Fruit fly (Drosophila melanogaster) whole organism, embryonic: ENCODE results near the gene CG6693.

Experiments used
- Atf-2 ChIP-seq: fragments of 200-800 bp; sonication (Bioruptor generic); optimal IDR thresholded peaks from 2 replicates; lab custom pipeline; 2016; ENCODE audit warnings: missing biosample characterization, missing genetic modification characterization
- Awh ChIP-seq: fragments of 200-800 bp; sonication (Bioruptor generic); IDR thresholded peaks from 2 replicates; pipeline ENCODE4, ENCODE4 v1.3.6; 2022; ENCODE audit warnings: missing biosample characterization, missing genetic modification characterization
- CG10274 ChIP-seq: fragments of 200-800 bp; sonication (Bioruptor generic); optimal IDR thresholded peaks from 3 replicates; lab custom pipeline; 2017; ENCODE audit warnings: missing biosample characterization, mild to moderate bottlenecking, missing genetic modification characterization
- CG10462 ChIP-seq: fragments of 200-800 bp; sonication (Bioruptor generic); optimal IDR thresholded peaks from 2 replicates; lab custom pipeline; 2016; ENCODE audit warnings: missing biosample characterization, missing genetic modification characterization
- CG11456 ChIP-seq: fragments of 200-800 bp; sonication (Bioruptor generic); IDR thresholded peaks from 3 replicates; pipeline ENCODE4 v1.3.6; 2022; ENCODE audit warnings: missing biosample characterization, missing genetic modification characterization
- CG11696 ChIP-seq: fragments of 200-800 bp; sonication (Bioruptor generic); IDR thresholded peaks from 2 replicates; pipeline ENCODE4 v1.3.6; 2022; ENCODE audit warnings: missing biosample characterization, missing genetic modification characterization
- CG13775 ChIP-seq: fragments of 200-800 bp; sonication (Bioruptor generic); optimal IDR thresholded peaks from 3 replicates; lab custom pipeline; 2017; ENCODE audit warnings: missing biosample characterization, mild to moderate bottlenecking, missing genetic modification characterization
- CG14050 ChIP-seq: fragments of 200-800 bp; sonication (Bioruptor generic); IDR thresholded peaks from 3 replicates; pipeline ENCODE4 v1.3.6; 2022; ENCODE audit warnings: missing biosample characterization, missing genetic modification characterization
- CG15269 ChIP-seq: fragments of 200-800 bp; sonication (Bioruptor generic); optimal IDR thresholded peaks from 2 replicates; lab custom pipeline; 2018; ENCODE audit warnings: missing biosample characterization, mild to moderate bottlenecking, missing genetic modification characterization, moderate library complexity
- CG15514 ChIP-seq: fragments of 200-800 bp; sonication (Bioruptor generic); optimal IDR thresholded peaks from 3 replicates; lab custom pipeline; 2017; ENCODE audit warnings: missing biosample characterization, missing genetic modification characterization, mild to moderate bottlenecking, moderate library complexity, missing genetic modification reagents
- CG17359 ChIP-seq: fragments of 200-800 bp; sonication (Bioruptor generic); optimal IDR thresholded peaks from 3 replicates; lab custom pipeline; 2018; ENCODE audit warnings: missing biosample characterization, mild to moderate bottlenecking, missing genetic modification characterization, moderate library complexity
- CG17802 ChIP-seq: fragments of 200-800 bp; sonication (Bioruptor generic); optimal IDR thresholded peaks from 2 replicates; lab custom pipeline; 2018; ENCODE audit warnings: missing biosample characterization, mild to moderate bottlenecking, missing genetic modification characterization, moderate library complexity
- CG18476 ChIP-seq: fragments of 200-800 bp; sonication (Bioruptor generic); optimal IDR thresholded peaks from 2 replicates; lab custom pipeline; 2016; ENCODE audit warnings: missing biosample characterization, mild to moderate bottlenecking, missing genetic modification characterization
- CG18599 ChIP-seq: fragments of 200-800 bp; sonication (Bioruptor generic); optimal IDR thresholded peaks from 3 replicates; lab custom pipeline; 2017; ENCODE audit warnings: missing biosample characterization, missing genetic modification characterization, mild to moderate bottlenecking, moderate library complexity, missing genetic modification reagents
- CG2678 ChIP-seq: fragments of 200-800 bp; sonication (Bioruptor generic); optimal IDR thresholded peaks from 3 replicates; lab custom pipeline; 2019; ENCODE audit warnings: missing biosample characterization, mild to moderate bottlenecking, missing genetic modification characterization, moderate library complexity
- CG3065 ChIP-seq: fragments of 200-800 bp; sonication (Bioruptor generic); optimal IDR thresholded peaks from 2 replicates; lab custom pipeline; 2016; ENCODE audit warnings: missing biosample characterization, missing genetic modification characterization
- CG3995 ChIP-seq: fragments of 200-800 bp; sonication (Bioruptor generic); optimal IDR thresholded peaks from 3 replicates; lab custom pipeline; 2016; ENCODE audit warnings: missing biosample characterization, missing genetic modification characterization
- CG4617 ChIP-seq: fragments of 200-800 bp; sonication (Bioruptor generic); optimal IDR thresholded peaks from 3 replicates; lab custom pipeline; 2016; ENCODE audit warnings: missing biosample characterization, missing genetic modification characterization, borderline replicate concordance
- CG9215 ChIP-seq: fragments of 200-800 bp; sonication (Bioruptor generic); IDR thresholded peaks from 2 replicates; pipeline ENCODE4 v1.3.6; 2022; ENCODE audit warnings: missing biosample characterization, missing genetic modification characterization
- Dek ChIP-seq: fragments of 200-800 bp; sonication (Bioruptor generic); optimal IDR thresholded peaks from 3 replicates; lab custom pipeline; 2019; ENCODE audit warnings: missing biosample characterization, mild to moderate bottlenecking, missing genetic modification characterization, moderate library complexity
- Fer1 ChIP-seq: fragments of 200-800 bp; sonication (Bioruptor generic); optimal IDR thresholded peaks from 2 replicates; lab custom pipeline; 2017; ENCODE audit warnings: missing biosample characterization, mild to moderate bottlenecking, missing genetic modification characterization
- Fer3 ChIP-seq: fragments of 200-800 bp; sonication (Bioruptor generic); optimal IDR thresholded peaks from 2 replicates; lab custom pipeline; 2018; ENCODE audit warnings: missing biosample characterization, mild to moderate bottlenecking, missing genetic modification characterization, moderate library complexity
- H15 ChIP-seq: fragments of 200-800 bp; sonication (Bioruptor generic); IDR thresholded peaks from 3 replicates; pipeline ENCODE4 v1.3.6; 2022; ENCODE audit warnings: missing biosample characterization, missing genetic modification characterization
- HLH3B ChIP-seq: fragments of 200-800 bp; sonication (Bioruptor generic); IDR thresholded peaks from 2 replicates; pipeline ENCODE4 v1.3.6; 2022; ENCODE audit warnings: missing biosample characterization, missing genetic modification characterization
- Hr51 ChIP-seq, 2 experiments: fragments of 200-800 bp; sonication (Bioruptor generic); optimal IDR thresholded peaks; 2 replicates in 1 of 2; 3 replicates in 1 of 2; lab custom pipeline; 2016 to 2018; ENCODE audit warnings: missing biosample characterization in 2 of 2, missing genetic modification characterization in 2 of 2, mild to moderate bottlenecking in 1 of 2, moderate library complexity in 1 of 2
- Kr ChIP-seq: fragments of 200-800 bp; sonication (Bioruptor generic); optimal IDR thresholded peaks from 2 replicates; lab custom pipeline; 2017; ENCODE audit warnings: missing biosample characterization, mild to moderate bottlenecking, missing genetic modification characterization
- Lim3 ChIP-seq: fragments of 200-800 bp; sonication (Bioruptor generic); IDR thresholded peaks from 2 replicates; pipeline ENCODE4 v1.3.6; 2022; ENCODE audit warnings: missing biosample characterization, missing genetic modification characterization
- Max ChIP-seq: fragments of 200-800 bp; sonication (Bioruptor generic); optimal IDR thresholded peaks from 2 replicates; lab custom pipeline; 2016; ENCODE audit warnings: missing biosample characterization, mild to moderate bottlenecking, missing genetic modification characterization
- NK7.1 ChIP-seq: fragments of 200-800 bp; sonication (Bioruptor generic); optimal IDR thresholded peaks from 3 replicates; lab custom pipeline; 2016; ENCODE audit warnings: missing biosample characterization, missing genetic modification characterization
- Optix ChIP-seq: fragments of 200-800 bp; sonication (Bioruptor generic); IDR thresholded peaks from 3 replicates; pipeline ENCODE4 v1.3.6; 2022; ENCODE audit warnings: missing biosample characterization, missing genetic modification characterization
- Tbp ChIP-seq: fragments of >200 bp; optimal IDR thresholded peaks from 2 replicates; lab custom pipeline; 2018; ENCODE audit warnings: missing biosample characterization, missing genetic modification characterization
- Trl ChIP-seq, 3 experiments: fragments of >200 bp in 2 of 3; fragments of 200-800 bp in 1 of 3; sonication (Bioruptor generic) in 1 of 3; optimal IDR thresholded peaks; 2 replicates in 1 of 3; 3 replicates in 2 of 3; lab custom pipeline; 2016 to 2017; ENCODE audit warnings: missing biosample characterization in 1 of 3, missing genetic modification characterization in 1 of 3
- ab ChIP-seq: fragments of 200-800 bp; sonication (Bioruptor generic); optimal IDR thresholded peaks from 2 replicates; lab custom pipeline; 2016; ENCODE audit warnings: missing biosample characterization, missing genetic modification characterization
- ato ChIP-seq: fragments of 200-800 bp; sonication (Bioruptor generic); IDR thresholded peaks from 2 replicates; pipeline ENCODE4 v1.3.6; 2022; ENCODE audit warnings: missing biosample characterization, missing genetic modification characterization; ENCODE audit not compliant: partially characterized antibody
- cas ChIP-seq: fragments of 200-800 bp; sonication (Bioruptor generic); IDR thresholded peaks from 2 replicates; pipeline ENCODE4 v1.3.6; 2022; ENCODE audit warnings: missing biosample characterization, missing genetic modification characterization
- emc ChIP-seq: fragments of 200-800 bp; sonication (Bioruptor generic); optimal IDR thresholded peaks from 2 replicates; lab custom pipeline; 2016; ENCODE audit warnings: missing biosample characterization, missing genetic modification characterization
- ewg ChIP-seq: fragments of 200-800 bp; sonication (Bioruptor generic); optimal IDR thresholded peaks from 3 replicates; lab custom pipeline; 2017; ENCODE audit warnings: mild to moderate bottlenecking, missing biosample characterization, missing genetic modification reagents, missing genetic modification characterization
- fd64A ChIP-seq: fragments of 200-800 bp; sonication (Bioruptor generic); optimal IDR thresholded peaks from 3 replicates; lab custom pipeline; 2018; ENCODE audit warnings: missing biosample characterization, mild to moderate bottlenecking, missing genetic modification characterization
- gce ChIP-seq: fragments of 200-800 bp; sonication (Bioruptor generic); IDR thresholded peaks from 3 replicates; pipeline ENCODE4 v1.3.6; 2022; ENCODE audit warnings: missing biosample characterization, missing genetic modification characterization
- lab ChIP-seq: fragments of 200-800 bp; sonication (Bioruptor generic); optimal IDR thresholded peaks from 3 replicates; lab custom pipeline; 2017; ENCODE audit warnings: missing biosample characterization, missing genetic modification characterization, mild to moderate bottlenecking, moderate library complexity, missing genetic modification reagents
- lbe ChIP-seq: fragments of 200-800 bp; sonication (Bioruptor generic); optimal IDR thresholded peaks from 2 replicates; lab custom pipeline; 2016; ENCODE audit warnings: missing biosample characterization, mild to moderate bottlenecking, missing genetic modification characterization
- lov ChIP-seq, 2 experiments: fragments of 200-800 bp in 1 of 2; fragments of >200 bp in 1 of 2; sonication (Bioruptor generic) in 1 of 2; IDR thresholded peaks in 1 of 2; optimal IDR thresholded peaks in 1 of 2; 2 replicates in 1 of 2; 3 replicates in 1 of 2; pipeline versions ENCODE4 v1.3.6 to Lab custom; 2017 to 2022; ENCODE audit warnings: missing biosample characterization in 1 of 2, missing genetic modification characterization in 1 of 2
- pan ChIP-seq, 4 experiments: fragments of >200 bp in 3 of 4; fragments of 200-800 bp in 1 of 4; sonication (Bioruptor generic) in 1 of 4; optimal IDR thresholded peaks in 3 of 4; IDR thresholded peaks in 1 of 4; 2 replicates each; pipeline versions ENCODE4 v1.3.6 to Lab custom; 2017 to 2022; ENCODE audit warnings: missing biosample characterization in 2 of 4, missing genetic modification characterization in 2 of 4, mixed read lengths in 1 of 4
- peb ChIP-seq: fragments of 200-800 bp; sonication (Bioruptor generic); IDR thresholded peaks from 2 replicates; pipeline ENCODE4 v1.3.6; 2022; ENCODE audit warnings: missing biosample characterization, missing genetic modification characterization
- trh ChIP-seq: fragments of 200-800 bp; sonication (Bioruptor generic); optimal IDR thresholded peaks from 2 replicates; lab custom pipeline; 2016; ENCODE audit warnings: missing biosample characterization, missing genetic modification characterization
- vvl ChIP-seq: fragments of 200-800 bp; sonication (Bioruptor generic); IDR thresholded peaks from 2 replicates; pipeline ENCODE4 v1.3.6; 2022; ENCODE audit warnings: missing biosample characterization, missing genetic modification characterization
- zf30C ChIP-seq: fragments of 200-800 bp; sonication (Bioruptor generic); optimal IDR thresholded peaks from 3 replicates; lab custom pipeline; 2018; ENCODE audit warnings: missing biosample characterization, mild to moderate bottlenecking, missing genetic modification characterization

Gene CG6693

dm6 chr3R:11196648-11197388 is 24.6 kb downstream of the CG6693 start:
- no peak for TF ChIP-seq Kr (GFP tag; lab: Kevin White, UChicago)
- TF ChIP-seq CG13775 (GFP tag; lab: Kevin White, UChicago), result peak; percentile 98
- TF ChIP-seq CG3995 (GFP tag; lab: Kevin White, UChicago), result peak; percentile 81
- TF ChIP-seq Hr51 (GFP tag; optimal IDR thresholded peaks at IDR 0.05; lab: Kevin White, UChicago), result peak; percentile 93 to 100
- peak; percentile 97 for TF ChIP-seq ewg (GFP tag; lab: Kevin White, UChicago)
- TF ChIP-seq CG11456 (GFP tag; lab: Robert Waterston, UW), result peak; percentile 98
- TF ChIP-seq ato (GFP tag; lab: Robert Waterston, UW), result no peak
- TF ChIP-seq CG11696, result peak; percentile 86
- TF ChIP-seq lov (optimal IDR thresholded peaks at IDR 0.05; lab: Kevin White, UChicago), result no peak
- TF ChIP-seq lov (GFP tag; IDR thresholded peaks at IDR 0.05; lab: Robert Waterston, UW), result peak; percentile 88; the same call in 2 of the 3 replicates
- TF ChIP-seq CG3065, result peak; percentile 92
- TF ChIP-seq CG9215 (GFP tag; lab: Robert Waterston, UW), result peak; percentile 99
- no peak for TF ChIP-seq ab (GFP tag; lab: Kevin White, UChicago)
- TF ChIP-seq Max, result peak; percentile 97
- peak; percentile 96 for TF ChIP-seq gce (GFP tag; lab: Robert Waterston, UW)
- peak; percentile 98 for TF ChIP-seq vvl (GFP tag; lab: Robert Waterston, UW)
- TF ChIP-seq CG10462, result peak; percentile 91
- peak; percentile 93 for TF ChIP-seq CG10274 (GFP tag; lab: Kevin White, UChicago)
- TF ChIP-seq lbe, result peak; percentile 85
- TF ChIP-seq trh, result peak; percentile 98
- peak; percentile 71 to 81 for TF ChIP-seq Trl (optimal IDR thresholded peaks at IDR 0.05; lab: Kevin White, UChicago)
- peak; percentile 81 for TF ChIP-seq Trl (GFP tag; optimal IDR thresholded peaks at IDR 0.05; lab: Kevin White, UChicago)
- no peak for TF ChIP-seq NK7.1 (GFP tag; lab: Kevin White, UChicago)
- TF ChIP-seq H15 (GFP tag; lab: Robert Waterston, UW), result peak; percentile 97
- peak; percentile 94 for TF ChIP-seq cas
- peak; percentile 97 for TF ChIP-seq peb (GFP tag; lab: Robert Waterston, UW)
- TF ChIP-seq CG14050 (GFP tag; lab: Robert Waterston, UW), result peak; percentile 97
- peak; percentile 99 for TF ChIP-seq CG15269 (tag; lab: Kevin White, UChicago)
- TF ChIP-seq Tbp (GFP tag; lab: Kevin White, UChicago), result no peak
- peak; percentile 99 for TF ChIP-seq CG18599
- peak; percentile 88 for TF ChIP-seq CG17802 (tag; lab: Kevin White, UChicago)
- TF ChIP-seq Lim3, result peak; percentile 96
- no peak for TF ChIP-seq zf30C
- peak; percentile 85 for TF ChIP-seq fd64A (GFP tag; lab: Kevin White, UChicago)
- TF ChIP-seq Awh, result peak; percentile 97
- peak; percentile 98 for TF ChIP-seq HLH3B
- peak; percentile 99 for TF ChIP-seq lab (GFP tag; lab: Kevin White, UChicago)
- peak; percentile 90 for TF ChIP-seq CG15514 (GFP tag; lab: Kevin White, UChicago)
- TF ChIP-seq Dek (tag; lab: Kevin White, UChicago), result peak; percentile 99
- no peak for TF ChIP-seq pan (optimal IDR thresholded peaks at IDR 0.05; lab: Kevin White, UChicago)
- peak in 1 of 2 experiments; percentile 99 for TF ChIP-seq pan (GFP tag; optimal IDR thresholded peaks at IDR 0.05 in 1 of 2, IDR thresholded peaks at IDR 0.05 in 1 of 2)
- peak; percentile 85 for TF ChIP-seq emc (GFP tag; lab: Kevin White, UChicago)
- TF ChIP-seq CG17359 (tag; lab: Kevin White, UChicago), result peak; percentile 99
- peak; percentile 74 for TF ChIP-seq Atf-2
- peak; percentile 99 for TF ChIP-seq Fer1
- no peak; the same call in 2 of the 3 replicates for TF ChIP-seq Optix (GFP tag; lab: Robert Waterston, UW)
- peak; percentile 100 for TF ChIP-seq CG2678 (tag; lab: Kevin White, UChicago)
- TF ChIP-seq Fer3, result peak; percentile 98
- peak; percentile 86 for TF ChIP-seq CG4617 (GFP tag; lab: Kevin White, UChicago)
- TF ChIP-seq CG18476, result peak; percentile 96
